Fruit fly (Drosophila melanogaster) Kc167 (cell line): ENCODE measurements around the gene frj.

ENCODE experiments used
- Myc ChIP-seq: fragments of >200 bp; optimal IDR thresholded peaks from 2 replicates; lab custom pipeline; 2017; ENCODE audit warnings: missing external identifiers
- insv ChIP-seq: fragments of >200 bp; optimal IDR thresholded peaks from 3 replicates; lab custom pipeline; 2018; ENCODE audit warnings: missing external identifiers

DNA sequence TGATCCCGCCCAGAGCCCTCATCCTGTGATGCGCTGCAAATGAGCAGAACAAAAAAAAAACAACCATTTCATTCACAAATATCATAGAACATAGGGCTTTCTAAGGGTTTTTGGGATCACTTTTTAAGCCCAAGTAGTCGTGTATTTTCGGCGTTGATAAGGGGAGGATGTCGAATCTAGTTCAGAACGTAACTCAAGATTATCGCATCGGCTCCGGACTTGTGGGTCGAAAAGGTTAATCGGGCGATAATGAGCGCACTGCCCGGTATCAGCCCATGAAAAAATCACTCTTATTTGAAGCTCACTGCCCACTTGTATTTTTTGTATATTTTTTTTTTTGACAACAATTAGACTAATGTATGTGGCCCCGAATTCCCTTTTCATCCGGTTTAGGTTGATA is 33.4 kb upstream of the frj start:
- TF ChIP-seq Myc (lab: Kevin White, UChicago) (no peak), insv (lab: Kevin White, UChicago) (no peak)
